Worm (Caenorhabditis elegans) whole organism, L4 larva: ENCODE data around the gene K12H6.10.

Source experiments
- F26F4.8 ChIP-seq: fragments of 200-800 bp; sonication (Bioruptor generic); conservative IDR thresholded peaks from 2 replicates; pipeline ENCODE4 v1.3.6; 2022; ENCODE audit warnings: missing genetic modification characterization, missing compliant biosample characterization
- aly-2 ChIP-seq: sonication (generic microtip); optimal IDR thresholded peaks from 2 replicates; lab custom pipeline; 2018; ENCODE audit warnings: missing biosample characterization, missing genetic modification characterization
- ama-1 ChIP-seq: fragments of 150-350 bp; optimal IDR thresholded peaks from 2 replicates; lab custom pipeline; 2014; ENCODE audit warnings: inconsistent platforms, mixed read lengths
- ceh-82 ChIP-seq: sonication (generic microtip); optimal IDR thresholded peaks from 2 replicates; lab custom pipeline; 2017; ENCODE audit warnings: missing biosample characterization, missing genetic modification characterization
- daf-8 ChIP-seq: fragments of 200-800 bp; sonication (Bioruptor generic); IDR thresholded peaks from 2 replicates; pipeline ENCODE4 v1.3.6; 2022; ENCODE audit warnings: missing genetic modification characterization, missing compliant biosample characterization
- fkh-10 ChIP-seq: fragments of 150-350 bp; optimal IDR thresholded peaks from 2 replicates; lab custom pipeline; 2014; ENCODE audit warnings: missing biosample characterization, missing genetic modification reagents, missing genetic modification characterization
- hlh-11 ChIP-seq: fragments of 200-800 bp; sonication (Bioruptor generic); optimal IDR thresholded peaks from 2 replicates; lab custom pipeline; 2018; ENCODE audit warnings: mild to moderate bottlenecking, missing genetic modification characterization, missing compliant biosample characterization
- jun-1 ChIP-seq: fragments of 150-350 bp; optimal IDR thresholded peaks from 2 replicates; lab custom pipeline; 2014; ENCODE audit warnings: missing biosample characterization, missing genetic modification reagents, missing genetic modification characterization
- lsy-2 ChIP-seq, 2 experiments: fragments of 150-350 bp in 1 of 2; sonication (generic microtip) in 1 of 2; optimal IDR thresholded peaks; 2 replicates each; lab custom pipeline; 2014 to 2017; ENCODE audit warnings: missing biosample characterization in 2 of 2, missing genetic modification characterization in 2 of 2
- nhr-28 ChIP-seq: fragments of 150-350 bp; optimal IDR thresholded peaks from 2 replicates; lab custom pipeline; 2014; ENCODE audit warnings: missing biosample characterization, missing genetic modification characterization
- pha-4 ChIP-seq, 2 experiments: fragments of 150-350 bp in 1 of 2; fragments of 200-800 bp in 1 of 2; sonication (Bioruptor generic) in 1 of 2; IDR thresholded peaks in 1 of 2; optimal IDR thresholded peaks in 1 of 2; 2 replicates each; pipeline versions ENCODE4 v1.3.6 to Lab custom; 2014 to 2022; ENCODE audit warnings: missing genetic modification characterization in 2 of 2, missing genetic modification reagents in 2 of 2, missing biosample characterization in 1 of 2, missing compliant biosample characterization in 1 of 2
- snpc-4 ChIP-seq: fragments of 150-350 bp; optimal IDR thresholded peaks from 2 replicates; lab custom pipeline; 2014; ENCODE audit warnings: missing biosample characterization, missing genetic modification characterization
- unc-62 ChIP-seq, 3 experiments: fragments of 150-350 bp in 1 of 3; sonication (generic microtip); optimal IDR thresholded peaks in 2 of 3; peaks in 1 of 3; 1 replicate in 1 of 3; 2 replicates in 2 of 3; lab custom pipeline; 2014 to 2017; ENCODE audit warnings: missing biosample characterization in 3 of 3, missing genetic modification characterization in 3 of 3, missing genetic modification reagents in 3 of 3, missing genotype in 1 of 3
- zfp-2 ChIP-seq: sonication (generic microtip); optimal IDR thresholded peaks from 2 replicates; lab custom pipeline; 2016; ENCODE audit warnings: mild to moderate bottlenecking, missing genetic modification characterization, missing compliant biosample characterization

- TF ChIP-seq unc-62 (GFP tag; optimal IDR thresholded peaks at IDR 0.05 in 1 of 2; lab: Kevin White, UChicago) = peak in 1 of 2 experiments; percentile 70
- no peak for TF ChIP-seq unc-62 (tag; optimal IDR thresholded peaks at IDR 0.05; lab: Kevin White, UChicago)
- TF ChIP-seq ama-1 (lab: Kevin White, UChicago) = no peak
- TF ChIP-seq fkh-10 (GFP tag; lab: Kevin White, UChicago) = no peak
- no peak for TF ChIP-seq lsy-2 (tag; optimal IDR thresholded peaks at IDR 0.05; lab: Kevin White, UChicago)
- no peak for TF ChIP-seq zfp-2 (tag; lab: Kevin White, UChicago)
- TF ChIP-seq ceh-82 = no peak
- no peak for TF ChIP-seq jun-1 (tag; lab: Kevin White, UChicago)
- no peak for TF ChIP-seq snpc-4 (tag; lab: Kevin White, UChicago)
- 0 out of 2 replicates have a peak, but pooled peaks have one; percentile 7 for TF ChIP-seq pha-4 (GFP tag; IDR thresholded peaks at IDR 0.05; lab: Robert Waterston, UW)
- no peak for TF ChIP-seq pha-4 (tag; optimal IDR thresholded peaks at IDR 0.05; lab: Kevin White, UChicago)
- TF ChIP-seq F26F4.8 (GFP tag; lab: Robert Waterston, UW) = no peak
- no peak for TF ChIP-seq daf-8 (GFP tag; lab: Robert Waterston, UW)
- no peak for TF ChIP-seq aly-2
- TF ChIP-seq nhr-28 (tag; lab: Kevin White, UChicago) = peak; percentile 63
- peak; percentile 69 for TF ChIP-seq hlh-11 (tag; lab: Kevin White, UChicago)
These were observed 19.7 kb upstream of the K12H6.10 start for ce11 chrII:2802804-2803586.
